Fruit fly (Drosophila melanogaster): ENCODE measurements around the gene Vha26.

- TF ChIP-seq CTCF (optimal IDR thresholded peaks at IDR 0.05) (no peak), CG8478 (optimal IDR thresholded peaks at IDR 0.05) (no peak)
These were observed 30.8 kb downstream of the Vha26 start for dm6 chr3R:5622406-5622752.
